Worm (Caenorhabditis elegans) whole organism, L1 larva: ENCODE data around the gene wrt-7.

Experiments
- ceh-63 ChIP-seq: fragments of 200-800 bp; sonication (Bioruptor generic); optimal IDR thresholded peaks from 2 replicates; lab custom pipeline; 2018; ENCODE audit warnings: mild to moderate bottlenecking, missing genetic modification characterization, missing compliant biosample characterization
- ceh-82 ChIP-seq, 3 experiments: fragments of 150-350 bp in 1 of 3; sonication (generic microtip) in 2 of 3; optimal IDR thresholded peaks; 2 replicates each; lab custom pipeline; 2014 to 2017; ENCODE audit warnings: missing biosample characterization in 3 of 3, missing genetic modification characterization in 3 of 3
- elt-3 ChIP-seq, 6 experiments: fragments of 150-350 bp in 1 of 6; sonication (generic microtip); optimal IDR thresholded peaks; 2 replicates each; lab custom pipeline; 2017 to 2018; ENCODE audit warnings: missing biosample characterization in 6 of 6, missing genetic modification characterization in 6 of 6, inconsistent platforms in 1 of 6
- nhr-237 ChIP-seq: fragments of 150-350 bp; optimal IDR thresholded peaks from 2 replicates; lab custom pipeline; 2014; ENCODE audit warnings: missing biosample characterization, missing genetic modification characterization
- sox-4 ChIP-seq: sonication (generic microtip); optimal IDR thresholded peaks from 2 replicates; lab custom pipeline; 2016; ENCODE audit warnings: missing genetic modification characterization, missing compliant biosample characterization
- unc-30 ChIP-seq: sonication (generic microtip); optimal IDR thresholded peaks from 2 replicates; lab custom pipeline; 2017; ENCODE audit warnings: missing biosample characterization, missing genetic modification characterization
- ztf-4 ChIP-seq: fragments of 150-350 bp; optimal IDR thresholded peaks from 2 replicates; lab custom pipeline; 2014; ENCODE audit warnings: missing biosample characterization, missing genetic modification characterization

- no peak for TF ChIP-seq ceh-63
- TF ChIP-seq ceh-82 (tag; optimal IDR thresholded peaks at IDR 0.05; lab: Kevin White, UChicago) = no peak
- no peak for TF ChIP-seq ztf-4
- no peak for TF ChIP-seq unc-30 (tag; lab: Kevin White, UChicago)
- no peak for TF ChIP-seq elt-3 (tag; optimal IDR thresholded peaks at IDR 0.05; lab: Kevin White, UChicago)
- no peak for TF ChIP-seq nhr-237 (tag; lab: Kevin White, UChicago)
- no peak for TF ChIP-seq sox-4 (tag; lab: Kevin White, UChicago)
Measured at ce11 chrV:15309011-15309410, 28.3 kb downstream of the wrt-7 start, which contains the start of gene srz-10.
